Worm (Caenorhabditis elegans): ENCODE data around the gene K02E11.4.

DNA sequence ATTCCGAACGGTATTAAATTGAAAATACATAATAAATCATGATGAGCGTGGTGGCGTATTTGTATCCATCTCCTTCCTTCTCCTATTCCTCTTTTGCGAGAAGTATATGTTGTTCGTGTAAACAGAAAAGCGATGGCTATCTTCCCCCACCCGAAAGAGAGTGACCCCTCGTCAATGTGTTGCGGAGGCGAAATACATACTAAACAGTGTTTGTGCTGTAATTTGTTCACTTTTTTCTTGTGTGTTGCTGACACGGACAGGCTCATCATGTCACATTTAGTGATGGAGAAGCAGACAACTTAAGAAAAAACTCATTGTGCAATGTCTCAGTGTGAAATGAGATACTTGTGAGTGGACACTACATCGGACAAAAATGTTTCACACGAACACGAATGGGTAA is 16.3 kb downstream of the K02E11.4 start:
- TF ChIP-seq him-1 (tag; optimal IDR thresholded peaks at IDR 0.05) (no peak), W03F9.2 (tag; optimal IDR thresholded peaks at IDR 0.05) (no peak), dao-5 (tag; optimal IDR thresholded peaks at IDR 0.05) (no peak)

All from whole organism, L4/young adult.